Fruit fly (Drosophila melanogaster) whole organism, prepupa: ENCODE measurements around the gene sni.

ENCODE experiments used
- CG10669 ChIP-seq: fragments of 200-800 bp; sonication (Bioruptor generic); optimal IDR thresholded peaks from 3 replicates; lab custom pipeline; 2018; ENCODE audit warnings: missing biosample characterization, mild to moderate bottlenecking, missing genetic modification characterization, moderate library complexity
- CG11902 ChIP-seq: fragments of 200-800 bp; sonication (Bioruptor generic); optimal IDR thresholded peaks from 3 replicates; lab custom pipeline; 2016; ENCODE audit warnings: missing biosample characterization, missing genetic modification characterization
- CG16779 ChIP-seq: fragments of 200-800 bp; sonication (Bioruptor generic); optimal IDR thresholded peaks from 3 replicates; lab custom pipeline; 2017; ENCODE audit warnings: missing biosample characterization, mild to moderate bottlenecking, missing genetic modification characterization
- CG6792 ChIP-seq: fragments of 200-800 bp; sonication (Bioruptor generic); optimal IDR thresholded peaks from 3 replicates; lab custom pipeline; 2016; ENCODE audit warnings: missing biosample characterization, missing genetic modification characterization
- CG6854 ChIP-seq: fragments of 200-800 bp; sonication (Bioruptor generic); optimal IDR thresholded peaks from 2 replicates; lab custom pipeline; 2017; ENCODE audit warnings: missing biosample characterization, mild to moderate bottlenecking, missing genetic modification characterization
- Eip75B ChIP-seq: fragments of 200-800 bp; sonication (Bioruptor generic); optimal IDR thresholded peaks from 3 replicates; lab custom pipeline; 2016; ENCODE audit warnings: missing biosample characterization, missing genetic modification characterization
- Gug ChIP-seq: fragments of 200-800 bp; sonication (Bioruptor generic); IDR thresholded peaks from 2 replicates; pipeline ENCODE4 v1.3.6; 2022; ENCODE audit warnings: missing biosample characterization, missing genetic modification characterization
- Lpt ChIP-seq: fragments of 200-800 bp; sonication (Bioruptor generic); optimal IDR thresholded peaks from 3 replicates; lab custom pipeline; 2016; ENCODE audit warnings: missing biosample characterization, missing genetic modification characterization
- Sox102F ChIP-seq: fragments of 200-800 bp; sonication (Bioruptor generic); optimal IDR thresholded peaks from 2 replicates; lab custom pipeline; 2016; ENCODE audit warnings: missing biosample characterization, mild to moderate bottlenecking, missing genetic modification characterization
- eg ChIP-seq: fragments of 200-800 bp; sonication (Bioruptor generic); IDR thresholded peaks from 3 replicates; pipeline ENCODE4 v1.3.6; 2022; ENCODE audit warnings: missing biosample characterization, missing genetic modification characterization
- salr ChIP-seq, 2 experiments: fragments of 200-800 bp; sonication (Bioruptor generic); optimal IDR thresholded peaks; 3 replicates each; lab custom pipeline; 2016 to 2018; ENCODE audit warnings: missing biosample characterization in 2 of 2, missing genetic modification characterization in 2 of 2, mild to moderate bottlenecking in 1 of 2

DNA sequence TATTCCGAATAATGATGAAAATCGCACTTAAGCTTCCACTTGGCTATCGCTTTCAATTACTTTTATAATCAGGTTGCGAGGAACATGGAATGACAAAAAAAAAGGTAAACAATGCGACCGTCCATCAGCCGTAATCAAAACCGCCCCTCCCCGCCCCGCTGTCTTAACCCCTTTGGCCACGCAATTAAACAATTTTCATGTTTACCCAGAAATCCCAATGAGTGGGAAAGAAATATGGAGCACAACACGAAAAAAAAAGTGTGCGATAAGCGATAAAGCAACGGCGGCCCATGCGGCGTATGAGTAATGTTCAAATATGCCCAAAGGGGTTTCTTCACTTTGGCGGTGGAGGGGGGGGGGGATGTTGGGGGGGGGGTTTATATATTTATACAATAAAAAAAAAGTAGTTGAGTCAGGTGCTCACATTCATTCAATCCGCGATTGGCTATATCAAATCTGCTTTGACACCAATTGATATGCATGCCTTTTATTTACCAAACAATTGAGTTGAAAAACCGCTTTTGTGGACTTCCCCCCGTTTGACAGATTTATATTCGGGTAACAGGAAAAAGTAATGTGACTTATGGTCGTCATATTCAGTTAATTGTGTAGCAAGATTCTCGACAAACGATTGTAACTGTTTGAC, 44.8 kb downstream of the sni start:
- no peak for TF ChIP-seq CG16779
- no peak for TF ChIP-seq Eip75B (GFP tag; lab: Kevin White, UChicago)
- no peak for TF ChIP-seq Sox102F (GFP tag; lab: Kevin White, UChicago)
- no peak for TF ChIP-seq CG6792
- no peak for TF ChIP-seq CG10669 (GFP tag; lab: Kevin White, UChicago)
- no peak for TF ChIP-seq CG6854
- 0 out of 3 replicates have a peak, but pooled peaks have one; percentile 22 for TF ChIP-seq eg (GFP tag; lab: Robert Waterston, UW)
- no peak for TF ChIP-seq salr (GFP tag; optimal IDR thresholded peaks at IDR 0.05; lab: Kevin White, UChicago)
- TF ChIP-seq CG11902 (GFP tag; lab: Kevin White, UChicago), result no peak
- TF ChIP-seq Gug (GFP tag; lab: Robert Waterston, UW), result no peak
- no peak for TF ChIP-seq Lpt
